Worm (Caenorhabditis elegans) whole organism, L2 larva: Measurements from ENCODE around the gene C04A11.2.

Experiments used
- aly-2 ChIP-seq: fragments of 150-350 bp; optimal IDR thresholded peaks from 2 replicates; lab custom pipeline; 2014; ENCODE audit warnings: missing biosample characterization, missing genetic modification characterization
- ama-1 ChIP-seq: fragments of 150-350 bp; optimal IDR thresholded peaks from 2 replicates; lab custom pipeline; 2018; ENCODE audit warnings: inconsistent platforms
- blmp-1 ChIP-seq: sonication (generic microtip); optimal IDR thresholded peaks from 2 replicates; lab custom pipeline; 2017; ENCODE audit warnings: missing genetic modification characterization, mild to moderate bottlenecking, missing compliant biosample characterization, antibody characterized with exemption, moderate library complexity; ENCODE audit not compliant: insufficient read depth
- dmd-4 ChIP-seq: sonication (generic microtip); optimal IDR thresholded peaks from 2 replicates; lab custom pipeline; 2017; ENCODE audit warnings: missing biosample characterization, missing genetic modification characterization
- lin-13 ChIP-seq: fragments of 150-350 bp; optimal IDR thresholded peaks from 2 replicates; lab custom pipeline; 2014; ENCODE audit warnings: missing biosample characterization, missing genetic modification reagents, missing genetic modification characterization
- nhr-237 ChIP-seq: fragments of 150-350 bp; optimal IDR thresholded peaks from 2 replicates; lab custom pipeline; 2014; ENCODE audit warnings: missing biosample characterization, missing genetic modification characterization
- snpc-4 ChIP-seq: fragments of 150-350 bp; optimal IDR thresholded peaks from 2 replicates; lab custom pipeline; 2014; ENCODE audit warnings: missing biosample characterization, missing genetic modification characterization
- unc-62 ChIP-seq: fragments of 150-350 bp; optimal IDR thresholded peaks from 2 replicates; lab custom pipeline; 2014; ENCODE audit warnings: missing biosample characterization, missing genetic modification reagents, missing genetic modification characterization
- ztf-11 ChIP-seq: sonication (generic microtip); optimal IDR thresholded peaks from 2 replicates; lab custom pipeline; 2017; ENCODE audit warnings: missing biosample characterization, missing genetic modification characterization

DNA sequence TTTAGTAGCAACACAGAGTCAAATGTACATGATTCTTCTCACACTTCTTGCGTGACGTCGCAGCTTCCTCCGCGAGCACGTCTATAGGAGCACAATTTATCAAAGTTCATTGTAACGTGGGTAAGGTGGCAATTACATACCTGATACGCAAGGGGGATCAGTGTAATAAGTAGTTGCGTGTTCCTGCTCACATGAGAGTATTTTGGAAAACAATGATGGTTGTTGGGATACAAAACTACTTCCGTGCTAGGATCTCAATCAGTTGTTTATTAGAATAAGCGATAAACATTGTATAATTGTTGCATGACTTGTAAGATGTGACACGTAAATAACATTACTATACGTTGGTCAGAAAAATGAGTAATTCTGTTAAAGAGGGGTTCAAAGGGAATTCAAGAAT lies 44.4 kb upstream of the C04A11.2 start:
- TF ChIP-seq nhr-237 (no peak), lin-13 (no peak), snpc-4 (tag; lab: Kevin White, UChicago) (no peak), unc-62 (GFP tag; lab: Kevin White, UChicago) (no peak), aly-2 (tag; lab: Kevin White, UChicago) (no peak), dmd-4 (tag; lab: Kevin White, UChicago) (no peak), ztf-11 (tag; lab: Kevin White, UChicago) (no peak), ama-1 (lab: Kevin White, UChicago) (no peak), blmp-1 (no peak)
